Worm (Caenorhabditis elegans): ENCODE data around the gene C47A10.12.

C47A10.12 gene

ce11 chrV:17784363-17784762 lies 6.6 kb downstream of the C47A10.12 start:
- TF ChIP-seq elt-3 (tag; optimal IDR thresholded peaks at IDR 0.05) = no peak
- no peak for TF ChIP-seq nhr-43 (tag; optimal IDR thresholded peaks at IDR 0.05; ENCODE audit: poor library complexity, severe bottlenecking)
- no peak for TF ChIP-seq skn-1 (tag; optimal IDR thresholded peaks at IDR 0.05)
- TF ChIP-seq ceh-82 (tag; optimal IDR thresholded peaks at IDR 0.05) = no peak
- TF ChIP-seq hmg-11 (tag; optimal IDR thresholded peaks at IDR 0.05) = no peak
- TF ChIP-seq ztf-11 (tag; optimal IDR thresholded peaks at IDR 0.05) = no peak
- no peak for TF ChIP-seq fkh-2 (tag; optimal IDR thresholded peaks at IDR 0.05)
- no peak for TF ChIP-seq nhr-28 (tag; optimal IDR thresholded peaks at IDR 0.05)
- no peak for TF ChIP-seq elt-2 (tag; optimal IDR thresholded peaks at IDR 0.05)
- no peak for TF ChIP-seq unc-62 (GFP tag; optimal IDR thresholded peaks at IDR 0.05)
- TF ChIP-seq tbx-2 (tag; optimal IDR thresholded peaks at IDR 0.05) = no peak
- TF ChIP-seq fkh-10 (GFP tag; optimal IDR thresholded peaks at IDR 0.05) = no peak
- no peak for TF ChIP-seq nfya-1 (tag; optimal IDR thresholded peaks at IDR 0.05; ENCODE audit: insufficient read depth)
- no peak for TF ChIP-seq sea-2 (GFP tag; optimal IDR thresholded peaks at IDR 0.05)
- no peak for TF ChIP-seq nhr-12 (tag; optimal IDR thresholded peaks at IDR 0.05)
- TF ChIP-seq ztf-4 (tag; optimal IDR thresholded peaks at IDR 0.05) = no peak

- TF ChIP-seq lin-39 (tag; optimal IDR thresholded peaks at IDR 0.05) (no peak), nhr-67 (tag; optimal IDR thresholded peaks at IDR 0.05) (no peak), ztf-11 (tag; optimal IDR thresholded peaks at IDR 0.05) (no peak), nhr-25 (tag; optimal IDR thresholded peaks at IDR 0.05) (no peak), pha-4 (tag; optimal IDR thresholded peaks at IDR 0.05) (no peak), nhr-43 (tag; optimal IDR thresholded peaks at IDR 0.05; ENCODE audit: poor library complexity, severe bottlenecking) (no peak), unc-62 (GFP tag; optimal IDR thresholded peaks at IDR 0.05) (no peak), sea-2 (GFP tag; optimal IDR thresholded peaks at IDR 0.05) (no peak), lsy-12 (tag; optimal IDR thresholded peaks at IDR 0.05) (no peak), R02D3.7 (tag; optimal IDR thresholded peaks at IDR 0.05) (no peak), ama-1 (optimal IDR thresholded peaks at IDR 0.05) (no peak), eor-1 (tag; optimal IDR thresholded peaks at IDR 0.05) (no peak), ceh-82 (tag; optimal IDR thresholded peaks at IDR 0.05) (no peak), egl-27 (tag; optimal IDR thresholded peaks at IDR 0.05) (no peak), egl-5 (tag; optimal IDR thresholded peaks at IDR 0.05) (no peak), nhr-12 (tag; optimal IDR thresholded peaks at IDR 0.05) (no peak), zag-1 (tag; optimal IDR thresholded peaks at IDR 0.05) (no peak), fkh-2 (tag; optimal IDR thresholded peaks at IDR 0.05) (no peak), ceh-9 (tag; optimal IDR thresholded peaks at IDR 0.05) (no peak)
Measured at ce11 chrV:17790191-17790590, 12.5 kb downstream of the C47A10.12 start, which contains the start of gene srh-290. Gene srh-290 (plus strand): TSS chrV:17790491.

ce11 chrV:17793986-17794385 lies 16.3 kb downstream of the C47A10.12 start, which contains the start of gene srh-289:
Gene srh-289 (minus strand): TSS chrV:17794086.
- no peak for TF ChIP-seq mml-1 (tag; optimal IDR thresholded peaks at IDR 0.05)
- TF ChIP-seq skn-1 (tag; optimal IDR thresholded peaks at IDR 0.05) = no peak
- TF ChIP-seq nhr-77 (tag; optimal IDR thresholded peaks at IDR 0.05) = no peak
- TF ChIP-seq fos-1 (tag; optimal IDR thresholded peaks at IDR 0.05) = no peak
- TF ChIP-seq ztf-11 (tag; optimal IDR thresholded peaks at IDR 0.05) = no peak

- TF ChIP-seq egl-27 (tag; optimal IDR thresholded peaks at IDR 0.05) = no peak
- no peak for TF ChIP-seq elt-3 (tag; optimal IDR thresholded peaks at IDR 0.05)
- no peak for TF ChIP-seq elt-2 (tag; optimal IDR thresholded peaks at IDR 0.05)
- TF ChIP-seq mml-1 (tag; optimal IDR thresholded peaks at IDR 0.05) = no peak
- no peak for TF ChIP-seq R02D3.7 (tag; optimal IDR thresholded peaks at IDR 0.05)
- TF ChIP-seq nhr-28 (tag; optimal IDR thresholded peaks at IDR 0.05) = no peak
- no peak for TF ChIP-seq nhr-11 (tag; optimal IDR thresholded peaks at IDR 0.05)
- TF ChIP-seq zag-1 (tag; optimal IDR thresholded peaks at IDR 0.05) = no peak
- TF ChIP-seq mdl-1 (tag; optimal IDR thresholded peaks at IDR 0.05) = no peak
- no peak for TF ChIP-seq ztf-4 (tag; optimal IDR thresholded peaks at IDR 0.05)
- TF ChIP-seq fkh-2 (tag; optimal IDR thresholded peaks at IDR 0.05) = no peak
Measured at ce11 chrV:17795655-17796054, 17.9 kb downstream of the C47A10.12 start, which contains the start of gene srh-288. Gene srh-288 (minus strand): TSS chrV:17795755.

- TF ChIP-seq lin-39 (tag; optimal IDR thresholded peaks at IDR 0.05) (no peak), nfya-1 (tag; optimal IDR thresholded peaks at IDR 0.05; ENCODE audit: insufficient read depth) (no peak), jun-1 (tag; optimal IDR thresholded peaks at IDR 0.05) (no peak), ZK546.5 (tag; optimal IDR thresholded peaks at IDR 0.05) (no peak), nhr-237 (tag; optimal IDR thresholded peaks at IDR 0.05) (no peak), nhr-25 (tag; optimal IDR thresholded peaks at IDR 0.05) (no peak), ceh-28 (tag; optimal IDR thresholded peaks at IDR 0.05) (no peak), daf-12 (tag; optimal IDR thresholded peaks at IDR 0.05) (no peak), egl-5 (tag; optimal IDR thresholded peaks at IDR 0.05) (no peak), nhr-76 (tag; optimal IDR thresholded peaks at IDR 0.05) (no peak), fos-1 (tag; optimal IDR thresholded peaks at IDR 0.05) (no peak), nhr-23 (tag; optimal IDR thresholded peaks at IDR 0.05) (no peak), egl-27 (tag; optimal IDR thresholded peaks at IDR 0.05) (no peak), mml-1 (tag; optimal IDR thresholded peaks at IDR 0.05) (no peak), nhr-12 (tag; optimal IDR thresholded peaks at IDR 0.05) (no peak), hmg-11 (tag; optimal IDR thresholded peaks at IDR 0.05) (no peak)
Measured at ce11 chrV:17798789-17799188, 21.1 kb downstream of the C47A10.12 start, which contains the start of gene srx-18. Gene srx-18 (minus strand): TSS chrV:17798889.
